Worm (Caenorhabditis elegans) whole organism, L4 larva: ENCODE results near the gene cah-2.

Experiments used
- R02D3.7 ChIP-seq: fragments of 150-350 bp; sonication (generic microtip); optimal IDR thresholded peaks from 3 replicates; lab custom pipeline; 2014; ENCODE audit warnings: missing biosample characterization, missing genetic modification characterization
- ces-1 ChIP-seq: fragments of 150-350 bp; sonication (generic microtip); optimal IDR thresholded peaks from 4 replicates; lab custom pipeline; 2014; ENCODE audit warnings: missing biosample characterization, missing genetic modification reagents, missing genetic modification characterization
- lin-15B ChIP-seq: fragments of 150-350 bp; sonication (generic microtip); optimal IDR thresholded peaks from 3 replicates; lab custom pipeline; 2014; ENCODE audit warnings: missing biosample characterization, missing genetic modification characterization
- mdl-1 ChIP-seq, 2 experiments: fragments of 150-350 bp in 1 of 2; sonication (generic microtip) in 1 of 2; optimal IDR thresholded peaks; 2 replicates each; lab custom pipeline; 2014 to 2017; ENCODE audit warnings: missing biosample characterization in 2 of 2, missing genetic modification characterization in 2 of 2
- mep-1 ChIP-seq: fragments of 150-350 bp; sonication (generic microtip); optimal IDR thresholded peaks from 3 replicates; lab custom pipeline; 2014; ENCODE audit warnings: missing biosample characterization, missing genetic modification characterization
- mxl-2 ChIP-seq: fragments of 200-800 bp; sonication (Bioruptor generic); conservative IDR thresholded peaks from 2 replicates; pipeline ENCODE4 v1.3.6; 2022; ENCODE audit warnings: missing genetic modification reagents, missing genetic modification characterization, missing compliant biosample characterization
- skn-1 ChIP-seq: fragments of 150-350 bp; optimal IDR thresholded peaks from 2 replicates; lab custom pipeline; 2014; ENCODE audit warnings: missing biosample characterization, missing genetic modification characterization
- zag-1 ChIP-seq: fragments of 150-350 bp; optimal IDR thresholded peaks from 2 replicates; lab custom pipeline; 2014; ENCODE audit warnings: missing biosample characterization, missing genetic modification characterization
- zfp-3 ChIP-seq: fragments of 200-800 bp; sonication (Bioruptor generic); conservative IDR thresholded peaks from 2 replicates; pipeline ENCODE4 v1.3.6; 2022; ENCODE audit warnings: missing genetic modification reagents, missing genetic modification characterization, missing compliant biosample characterization
- ztf-11 ChIP-seq: fragments of 150-350 bp; optimal IDR thresholded peaks from 2 replicates; lab custom pipeline; 2014; ENCODE audit warnings: missing biosample characterization, missing genetic modification characterization

DNA sequence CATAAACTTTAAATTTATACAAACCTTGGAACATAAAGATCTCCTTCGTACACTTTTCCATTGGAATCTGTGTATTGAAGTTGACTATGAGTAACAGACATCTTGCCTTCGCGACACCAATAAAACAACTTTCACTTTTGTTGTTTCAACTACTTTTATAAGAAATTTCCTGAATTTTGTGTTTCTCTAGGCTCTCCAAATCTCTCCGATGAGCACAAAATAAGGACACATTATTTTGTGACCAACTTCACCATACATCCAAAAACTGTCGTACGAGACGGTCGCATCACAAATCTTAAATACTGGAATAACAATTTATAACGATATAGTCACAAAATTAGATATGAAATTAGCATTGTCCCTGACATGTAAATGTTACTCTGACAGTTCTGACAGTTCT is 24.2 kb downstream of the cah-2 start, which contains the start of gene D1022.5:
- no peak for TF ChIP-seq ztf-11 (tag; lab: Kevin White, UChicago)
- no peak for TF ChIP-seq zfp-3
- no peak for TF ChIP-seq mep-1 (tag; lab: Kevin White, UChicago)
- TF ChIP-seq lin-15B (tag; lab: Kevin White, UChicago) = no peak
- TF ChIP-seq R02D3.7 (tag; lab: Kevin White, UChicago) = no peak
- TF ChIP-seq skn-1 = no peak
- no peak for TF ChIP-seq zag-1 (tag; lab: Kevin White, UChicago)
- no peak for TF ChIP-seq mxl-2 (GFP tag; lab: Robert Waterston, UW)
- TF ChIP-seq ces-1 (GFP tag; lab: Kevin White, UChicago) = no peak
- no peak for TF ChIP-seq mdl-1 (tag; optimal IDR thresholded peaks at IDR 0.05; lab: Kevin White, UChicago)
